Fruit fly (Drosophila melanogaster) whole organism, embryonic: ENCODE measurements around the gene JMJD5.

ENCODE experiments used
- Blimp-1 ChIP-seq: fragments of 200-800 bp; sonication (Bioruptor generic); optimal IDR thresholded peaks from 3 replicates; lab custom pipeline; 2018; ENCODE audit warnings: missing biosample characterization, missing genetic modification characterization, mild to moderate bottlenecking, moderate library complexity, missing genetic modification reagents
- CG10209 ChIP-seq: fragments of 200-800 bp; sonication (Bioruptor generic); optimal IDR thresholded peaks from 3 replicates; lab custom pipeline; 2017; ENCODE audit warnings: missing biosample characterization, mild to moderate bottlenecking, missing genetic modification characterization, missing genetic modification reagents
- CG10979 ChIP-seq: fragments of 200-800 bp; sonication (Bioruptor generic); optimal IDR thresholded peaks from 2 replicates; lab custom pipeline; 2018; ENCODE audit warnings: missing biosample characterization, mild to moderate bottlenecking, missing genetic modification characterization, moderate library complexity
- CG12299 ChIP-seq: fragments of 200-800 bp; sonication (Bioruptor generic); optimal IDR thresholded peaks from 2 replicates; lab custom pipeline; 2018; ENCODE audit warnings: missing biosample characterization, mild to moderate bottlenecking, missing genetic modification characterization
- CG12942 ChIP-seq: fragments of 200-800 bp; sonication (Bioruptor generic); optimal IDR thresholded peaks from 3 replicates; lab custom pipeline; 2016; ENCODE audit warnings: missing biosample characterization, missing genetic modification characterization
- CG13424 ChIP-seq: fragments of 200-800 bp; sonication (Bioruptor generic); optimal IDR thresholded peaks from 2 replicates; lab custom pipeline; 2019; ENCODE audit warnings: missing biosample characterization, mild to moderate bottlenecking, missing genetic modification characterization, moderate library complexity
- CG15601 ChIP-seq: fragments of 200-800 bp; sonication (Bioruptor generic); optimal IDR thresholded peaks from 3 replicates; lab custom pipeline; 2019; ENCODE audit warnings: missing biosample characterization, mild to moderate bottlenecking, missing genetic modification characterization, moderate library complexity
- CG1603 ChIP-seq: fragments of 200-800 bp; sonication (Bioruptor generic); optimal IDR thresholded peaks from 2 replicates; lab custom pipeline; 2019; ENCODE audit warnings: missing biosample characterization, mild to moderate bottlenecking, missing genetic modification characterization, moderate library complexity
- CG16815 ChIP-seq: fragments of 200-800 bp; sonication (Bioruptor generic); optimal IDR thresholded peaks from 3 replicates; lab custom pipeline; 2017; ENCODE audit warnings: missing biosample characterization, mild to moderate bottlenecking, missing genetic modification characterization
- CG18599 ChIP-seq: fragments of 200-800 bp; sonication (Bioruptor generic); optimal IDR thresholded peaks from 3 replicates; lab custom pipeline; 2017; ENCODE audit warnings: missing biosample characterization, missing genetic modification characterization, mild to moderate bottlenecking, moderate library complexity, missing genetic modification reagents
- CG2199 ChIP-seq: fragments of 200-800 bp; sonication (Bioruptor generic); IDR thresholded peaks from 3 replicates; pipeline ENCODE4 v1.3.6; 2022; ENCODE audit warnings: missing biosample characterization, missing genetic modification characterization
- CG2678 ChIP-seq: fragments of 200-800 bp; sonication (Bioruptor generic); optimal IDR thresholded peaks from 3 replicates; lab custom pipeline; 2019; ENCODE audit warnings: missing biosample characterization, mild to moderate bottlenecking, missing genetic modification characterization, moderate library complexity
- CG2712 ChIP-seq: fragments of 200-800 bp; optimal IDR thresholded peaks from 3 replicates; lab custom pipeline; 2019; ENCODE audit warnings: missing biosample characterization, mild to moderate bottlenecking, missing genetic modification characterization, moderate library complexity
- CG33557 ChIP-seq: fragments of 200-800 bp; sonication (Bioruptor generic); optimal IDR thresholded peaks from 2 replicates; lab custom pipeline; 2019; ENCODE audit warnings: missing biosample characterization, mild to moderate bottlenecking, missing genetic modification characterization, moderate library complexity
- CG3407 ChIP-seq: fragments of 200-800 bp; sonication (Bioruptor generic); optimal IDR thresholded peaks from 2 replicates; lab custom pipeline; 2018; ENCODE audit warnings: missing biosample characterization, mild to moderate bottlenecking, missing genetic modification characterization
- CG3847 ChIP-seq: fragments of 200-800 bp; sonication (Bioruptor generic); IDR thresholded peaks from 2 replicates; pipeline ENCODE4 v1.3.6; 2022; ENCODE audit warnings: missing biosample characterization, missing genetic modification characterization
- CG6254 ChIP-seq: fragments of 200-800 bp; sonication (Bioruptor generic); optimal IDR thresholded peaks from 3 replicates; lab custom pipeline; 2017; ENCODE audit warnings: mild to moderate bottlenecking, missing biosample characterization, missing genetic modification reagents, missing genetic modification characterization
- CG7839 ChIP-seq: fragments of 200-800 bp; sonication (Bioruptor generic); optimal IDR thresholded peaks from 3 replicates; lab custom pipeline; 2018; ENCODE audit warnings: missing biosample characterization, mild to moderate bottlenecking, missing genetic modification characterization, moderate library complexity
- D19A ChIP-seq: fragments of 200-800 bp; optimal IDR thresholded peaks from 3 replicates; lab custom pipeline; 2019; ENCODE audit warnings: missing biosample characterization, mild to moderate bottlenecking, missing genetic modification characterization, moderate library complexity
- Dfd ChIP-seq, 2 experiments: fragments of >200 bp; optimal IDR thresholded peaks; 2 replicates each; lab custom pipeline; 2017; ENCODE audit warnings: missing biosample characterization in 2 of 2, missing genetic modification characterization in 2 of 2
- HLH3B ChIP-seq: fragments of 200-800 bp; sonication (Bioruptor generic); IDR thresholded peaks from 2 replicates; pipeline ENCODE4 v1.3.6; 2022; ENCODE audit warnings: missing biosample characterization, missing genetic modification characterization
- Hey ChIP-seq: fragments of 200-800 bp; sonication (Bioruptor generic); optimal IDR thresholded peaks from 3 replicates; lab custom pipeline; 2018; ENCODE audit warnings: missing biosample characterization, mild to moderate bottlenecking, missing genetic modification characterization
- Lim3 ChIP-seq: fragments of 200-800 bp; sonication (Bioruptor generic); IDR thresholded peaks from 2 replicates; pipeline ENCODE4 v1.3.6; 2022; ENCODE audit warnings: missing biosample characterization, missing genetic modification characterization
- Med ChIP-seq: fragments of 200-800 bp; sonication (Bioruptor generic); peaks from one replicate; lab custom pipeline; 2016; ENCODE audit warnings: missing biosample characterization, missing genetic modification characterization, mild to moderate bottlenecking, inconsistent platforms, moderate library complexity
- Oaz ChIP-seq: fragments of 200-800 bp; sonication (Bioruptor generic); IDR thresholded peaks from 2 replicates; pipeline ENCODE4 v1.3.6; 2022; ENCODE audit warnings: missing biosample characterization, missing genetic modification characterization
- Oli ChIP-seq: fragments of 200-800 bp; sonication (Bioruptor generic); optimal IDR thresholded peaks from 2 replicates; lab custom pipeline; 2018; ENCODE audit warnings: missing biosample characterization, mild to moderate bottlenecking, missing genetic modification characterization, moderate library complexity
- Optix ChIP-seq: fragments of 200-800 bp; sonication (Bioruptor generic); IDR thresholded peaks from 3 replicates; pipeline ENCODE4 v1.3.6; 2022; ENCODE audit warnings: missing biosample characterization, missing genetic modification characterization
- Sox102F ChIP-seq: fragments of 200-800 bp; sonication (Bioruptor generic); optimal IDR thresholded peaks from 2 replicates; lab custom pipeline; 2018; ENCODE audit warnings: missing biosample characterization, mild to moderate bottlenecking, missing genetic modification characterization, moderate library complexity
- Sry-δ ChIP-seq: fragments of 200-800 bp; sonication (Bioruptor generic); optimal IDR thresholded peaks from 2 replicates; lab custom pipeline; 2016; ENCODE audit warnings: missing biosample characterization, missing genetic modification characterization
- Xrp1 ChIP-seq: fragments of 200-800 bp; sonication (Bioruptor generic); IDR thresholded peaks from 2 replicates; pipeline ENCODE4 v1.3.6; 2022; ENCODE audit warnings: missing biosample characterization, missing genetic modification characterization
- ara ChIP-seq: fragments of 200-800 bp; sonication (Bioruptor generic); IDR thresholded peaks from 2 replicates; pipeline ENCODE4 v1.3.6; 2022; ENCODE audit warnings: missing biosample characterization, missing genetic modification characterization
- chif ChIP-seq, 2 experiments: fragments of 200-800 bp; sonication (Bioruptor generic); optimal IDR thresholded peaks; 3 replicates each; lab custom pipeline; 2016; ENCODE audit warnings: missing biosample characterization in 2 of 2, missing genetic modification characterization in 2 of 2
- ci ChIP-seq: fragments of 200-800 bp; sonication (Bioruptor generic); IDR thresholded peaks from 3 replicates; pipeline ENCODE4 v1.3.6; 2022; ENCODE audit warnings: missing biosample characterization, missing genetic modification characterization
- crp ChIP-seq, 2 experiments: fragments of 200-800 bp; sonication (Bioruptor generic); optimal IDR thresholded peaks; 2 replicates in 1 of 2; 3 replicates in 1 of 2; lab custom pipeline; 2017; ENCODE audit warnings: missing biosample characterization in 2 of 2, missing genetic modification characterization in 2 of 2, mild to moderate bottlenecking in 1 of 2, moderate library complexity in 1 of 2
- dmrt11E ChIP-seq: fragments of 200-800 bp; sonication (Bioruptor generic); optimal IDR thresholded peaks from 3 replicates; lab custom pipeline; 2018; ENCODE audit warnings: missing biosample characterization, mild to moderate bottlenecking, missing genetic modification characterization, moderate library complexity
- fd102C ChIP-seq: fragments of 200-800 bp; sonication (Bioruptor generic); optimal IDR thresholded peaks from 2 replicates; lab custom pipeline; 2018; ENCODE audit warnings: missing biosample characterization, mild to moderate bottlenecking, missing genetic modification characterization, moderate library complexity
- gcm ChIP-seq: fragments of 200-800 bp; sonication (Bioruptor generic); optimal IDR thresholded peaks from 2 replicates; lab custom pipeline; 2019; ENCODE audit warnings: missing biosample characterization, mild to moderate bottlenecking, missing genetic modification characterization, moderate library complexity
- gro ChIP-seq: fragments of 200-800 bp; sonication (Bioruptor generic); optimal IDR thresholded peaks from 2 replicates; lab custom pipeline; 2016; ENCODE audit warnings: missing biosample characterization, missing genetic modification characterization
- gsb-n ChIP-seq: fragments of 200-800 bp; sonication (Bioruptor generic); optimal IDR thresholded peaks from 3 replicates; lab custom pipeline; 2018; ENCODE audit warnings: missing biosample characterization, mild to moderate bottlenecking, missing genetic modification characterization
- ham ChIP-seq: fragments of 200-800 bp; sonication (Bioruptor generic); IDR thresholded peaks from 2 replicates; pipeline ENCODE4 v1.3.6; 2022; ENCODE audit warnings: missing biosample characterization, missing genetic modification characterization
- hkb ChIP-seq, 2 experiments: fragments of 200-800 bp in 1 of 2; fragments of >200 bp in 1 of 2; sonication (Bioruptor generic) in 1 of 2; IDR thresholded peaks in 1 of 2; optimal IDR thresholded peaks in 1 of 2; 2 replicates each; pipeline versions ENCODE4 v1.3.6 to Lab custom; 2017 to 2022; ENCODE audit warnings: missing biosample characterization in 1 of 2, missing genetic modification characterization in 1 of 2
- inv ChIP-seq: fragments of 200-800 bp; sonication (Bioruptor generic); IDR thresholded peaks from 2 replicates; pipeline ENCODE4 v1.3.6; 2022; ENCODE audit warnings: missing biosample characterization, missing genetic modification characterization; ENCODE audit not compliant: partially characterized antibody
- lmd ChIP-seq: fragments of 200-800 bp; sonication (Bioruptor generic); IDR thresholded peaks from 2 replicates; pipeline ENCODE4 v1.3.6; 2022; ENCODE audit warnings: missing biosample characterization, missing genetic modification characterization
- mirr ChIP-seq: fragments of 200-800 bp; sonication (Bioruptor generic); optimal IDR thresholded peaks from 3 replicates; lab custom pipeline; 2018; ENCODE audit warnings: missing biosample characterization, mild to moderate bottlenecking, missing genetic modification characterization
- onecut ChIP-seq: fragments of 200-800 bp; sonication (Bioruptor generic); IDR thresholded peaks from 2 replicates; pipeline ENCODE4 v1.3.6; 2022; ENCODE audit warnings: missing biosample characterization, missing genetic modification characterization
- phol ChIP-seq: fragments of 200-800 bp; sonication (Bioruptor generic); optimal IDR thresholded peaks from 3 replicates; lab custom pipeline; 2018; ENCODE audit warnings: missing biosample characterization, mild to moderate bottlenecking, missing genetic modification characterization, moderate library complexity
- ro ChIP-seq: fragments of 200-800 bp; sonication (Bioruptor generic); IDR thresholded peaks from 2 replicates; pipeline ENCODE4 v1.3.6; 2022; ENCODE audit warnings: missing biosample characterization, missing genetic modification characterization
- unc-4 ChIP-seq: fragments of 200-800 bp; sonication (Bioruptor generic); IDR thresholded peaks from 2 replicates; pipeline ENCODE4 v1.3.6; 2022; ENCODE audit warnings: missing biosample characterization, missing genetic modification characterization; ENCODE audit not compliant: partially characterized antibody

JMJD5 gene

dm6 chr3L:804557-805260 is 36.5 kb downstream of the JMJD5 start (continued):
- TF ChIP-seq CG6254 (GFP tag; lab: Kevin White, UChicago) (no peak), Sox102F (GFP tag; lab: Kevin White, UChicago) (peak; percentile 41), crp (GFP tag; optimal IDR thresholded peaks at IDR 0.05; lab: Kevin White, UChicago) (no peak), chif (GFP tag; optimal IDR thresholded peaks at IDR 0.05; lab: Kevin White, UChicago) (peak in 1 of 2 experiments; percentile 30), CG12942 (no peak), CG13424 (peak; percentile 24), CG3847 (GFP tag; lab: Robert Waterston, UW) (no peak), Xrp1 (GFP tag; lab: Robert Waterston, UW) (peak; percentile 77), onecut (peak; percentile 97), mirr (GFP tag; lab: Kevin White, UChicago) (no peak), Lim3 (GFP tag; lab: Robert Waterston, UW) (no peak), Optix (GFP tag; lab: Robert Waterston, UW) (no peak), CG3407 (GFP tag; lab: Kevin White, UChicago) (peak; percentile 22), CG10209 (GFP tag; lab: Kevin White, UChicago) (peak; percentile 13), Sry-δ (GFP tag; lab: Kevin White, UChicago) (no peak), fd102C (GFP tag; lab: Kevin White, UChicago) (no peak), Oli (tag; lab: Kevin White, UChicago) (peak; percentile 39), unc-4 (GFP tag; lab: Robert Waterston, UW) (no peak), ara (GFP tag; lab: Robert Waterston, UW) (peak; percentile 44; the same call in 1 of the 2 replicates), CG18599 (peak; percentile 52), ci (GFP tag; lab: Robert Waterston, UW) (peak; percentile 47; the same call in 1 of the 3 replicates), CG15601 (tag; lab: Kevin White, UChicago) (no peak), D19A (tag; lab: Kevin White, UChicago) (peak; percentile 47), CG33557 (GFP tag; lab: Kevin White, UChicago) (no peak), Oaz (GFP tag; lab: Robert Waterston, UW) (0 out of 2 replicates have a peak, but pooled peaks have one; percentile 10), hkb (optimal IDR thresholded peaks at IDR 0.05; lab: Kevin White, UChicago) (no peak), hkb (GFP tag; IDR thresholded peaks at IDR 0.05; lab: Robert Waterston, UW) (peak; percentile 32; the same call in 1 of the 2 replicates), gro (GFP tag; lab: Kevin White, UChicago) (no peak), CG10979 (tag; lab: Kevin White, UChicago) (peak; percentile 60), Blimp-1 (GFP tag; lab: Kevin White, UChicago) (peak; percentile 48), Dfd (GFP tag; optimal IDR thresholded peaks at IDR 0.05; lab: Kevin White, UChicago) (no peak), lmd (GFP tag; lab: Robert Waterston, UW) (0 out of 2 replicates have a peak, but pooled peaks have one; percentile 19), CG7839 (tag; lab: Kevin White, UChicago) (peak; percentile 40), CG12299 (no peak), CG2199 (GFP tag; lab: Robert Waterston, UW) (no peak), gcm (GFP tag; lab: Kevin White, UChicago) (peak; percentile 71), HLH3B (GFP tag; lab: Robert Waterston, UW) (0 out of 2 replicates have a peak, but pooled peaks have one; percentile 11), Hey (tag; lab: Kevin White, UChicago) (peak; percentile 89), ham (GFP tag; lab: Robert Waterston, UW) (no peak), gsb-n (peak; percentile 59), CG16815 (GFP tag; lab: Kevin White, UChicago) (peak; percentile 1), CG2712 (tag; lab: Kevin White, UChicago) (peak; percentile 67), CG1603 (tag; lab: Kevin White, UChicago) (peak; percentile 52), phol (peak; percentile 42), ro (GFP tag; lab: Robert Waterston, UW) (no peak), CG2678 (peak; percentile 54), Med (GFP tag; lab: Kevin White, UChicago) (peak; percentile 28), dmrt11E (tag; lab: Kevin White, UChicago) (peak; percentile 59), inv (no peak)
